Worm (Caenorhabditis elegans) whole organism, L1 larva: ENCODE data around the gene T09A5.15.

ENCODE experiments used
- C34B4.2 ChIP-seq: sonication (generic microtip); optimal IDR thresholded peaks from 2 replicates; lab custom pipeline; 2017; ENCODE audit warnings: mild to moderate bottlenecking, missing genetic modification characterization, missing compliant biosample characterization
- mdl-1 ChIP-seq, 2 experiments: fragments of 150-350 bp; optimal IDR thresholded peaks; 2 replicates each; lab custom pipeline; 2014 to 2017; ENCODE audit warnings: missing biosample characterization in 2 of 2, missing genetic modification characterization in 2 of 2, inconsistent platforms in 1 of 2
- nhr-47 ChIP-seq: sonication (generic microtip); optimal IDR thresholded peaks from 2 replicates; lab custom pipeline; 2016; ENCODE audit warnings: mild to moderate bottlenecking, missing genetic modification characterization, moderate library complexity, missing compliant biosample characterization
- pag-3 ChIP-seq: sonication (generic microtip); optimal IDR thresholded peaks from 2 replicates; lab custom pipeline; 2017; ENCODE audit warnings: missing genetic modification characterization, mild to moderate bottlenecking, missing compliant biosample characterization, antibody characterized with exemption, borderline replicate concordance; ENCODE audit not compliant: insufficient read depth
- unc-98 ChIP-seq: fragments of 200-800 bp; sonication (Bioruptor generic); IDR thresholded peaks from 2 replicates; pipeline ENCODE4 v1.3.6; 2022; ENCODE audit warnings: missing genetic modification characterization, missing compliant biosample characterization
- ztf-4 ChIP-seq: fragments of 150-350 bp; optimal IDR thresholded peaks from 2 replicates; lab custom pipeline; 2014; ENCODE audit warnings: missing biosample characterization, missing genetic modification characterization

ce11 chrII:7835314-7835713, 22.4 kb upstream of the T09A5.15 start, which contains the start of gene cex-2:
- TF ChIP-seq unc-98 (GFP tag; lab: Robert Waterston, UW), result no peak
- no peak for TF ChIP-seq C34B4.2 (tag; lab: Kevin White, UChicago)
- no peak for TF ChIP-seq ztf-4 (tag; lab: Kevin White, UChicago)
- no peak for TF ChIP-seq nhr-47 (tag; lab: Kevin White, UChicago)
- no peak for TF ChIP-seq pag-3 (tag; lab: Kevin White, UChicago)
- no peak for TF ChIP-seq mdl-1 (tag; optimal IDR thresholded peaks at IDR 0.05; lab: Kevin White, UChicago)
